Worm (Caenorhabditis elegans): Measurements from ENCODE around the gene K05F1.14.

K05F1.14 gene

ce11 chrII:5779866-5780265, 12.5 kb downstream of the K05F1.14 start (continued):
- TF ChIP-seq egl-27 (tag; optimal IDR thresholded peaks at IDR 0.05), result no peak
- TF ChIP-seq lin-35 (GFP tag; optimal IDR thresholded peaks at IDR 0.05), result peak in 1 of 2 experiments; percentile 8
- peak; percentile 28 for TF ChIP-seq tbx-2 (tag; optimal IDR thresholded peaks at IDR 0.05)
- no peak for TF ChIP-seq sup-37 (GFP tag; optimal IDR thresholded peaks at IDR 0.05)
- TF ChIP-seq unc-62 (GFP tag; optimal IDR thresholded peaks at IDR 0.05), result no peak
- no peak for TF ChIP-seq ama-1 (optimal IDR thresholded peaks at IDR 0.05)
- TF ChIP-seq snpc-4 (tag; optimal IDR thresholded peaks at IDR 0.05), result no peak
- TF ChIP-seq ceh-88 (GFP tag; IDR thresholded peaks at IDR 0.05), result no peak
- TF ChIP-seq grh-1 (GFP tag; IDR thresholded peaks at IDR 0.05), result no peak
- TF ChIP-seq sox-4 (tag; optimal IDR thresholded peaks at IDR 0.05), result no peak
- peak; percentile 17 for TF ChIP-seq unc-86 (tag; optimal IDR thresholded peaks at IDR 0.05)
- TF ChIP-seq aha-1 (tag; optimal IDR thresholded peaks at IDR 0.05), result no peak
- no peak for TF ChIP-seq hlh-17 (GFP tag; optimal IDR thresholded peaks at IDR 0.05; ENCODE audit: borderline replicate concordance)
- TF ChIP-seq ztf-4 (tag; optimal IDR thresholded peaks at IDR 0.05), result no peak
- no peak for TF ChIP-seq lin-13 (GFP tag; optimal IDR thresholded peaks at IDR 0.05)
- TF ChIP-seq irx-1 (tag; optimal IDR thresholded peaks at IDR 0.05), result no peak
- no peak for TF ChIP-seq vab-15 (tag; optimal IDR thresholded peaks at IDR 0.05)
- no peak for TF ChIP-seq elt-3 (tag; optimal IDR thresholded peaks at IDR 0.05)
- TF ChIP-seq ets-5 (GFP tag; IDR thresholded peaks at IDR 0.05), result no peak
- no peak for TF ChIP-seq pag-3 (tag; optimal IDR thresholded peaks at IDR 0.05; ENCODE audit: borderline replicate concordance, insufficient read depth)
- TF ChIP-seq C34B4.2 (tag; optimal IDR thresholded peaks at IDR 0.05), result no peak
- peak; percentile 10 to 44 for TF ChIP-seq efl-1 (optimal IDR thresholded peaks at IDR 0.05)
- TF ChIP-seq efl-1 (GFP tag; optimal IDR thresholded peaks at IDR 0.05 in 1 of 2), result no peak
- TF ChIP-seq mef-2 (tag; optimal IDR thresholded peaks at IDR 0.05), result no peak
- no peak for TF ChIP-seq nhr-85 (tag)
- TF ChIP-seq jun-1 (tag; optimal IDR thresholded peaks at IDR 0.05), result no peak
- no peak for TF ChIP-seq dsc-1 (tag; optimal IDR thresholded peaks at IDR 0.05)
- peak; percentile 47 for TF ChIP-seq fkh-8 (tag; optimal IDR thresholded peaks at IDR 0.05)
- TF ChIP-seq C16A3.4 (tag; optimal IDR thresholded peaks at IDR 0.05), result no peak
- TF ChIP-seq nhr-20 (tag; optimal IDR thresholded peaks at IDR 0.05), result no peak
- no peak for TF ChIP-seq alr-1 (tag; optimal IDR thresholded peaks at IDR 0.05; ENCODE audit: borderline replicate concordance)
- no peak for TF ChIP-seq unc-130 (tag; optimal IDR thresholded peaks at IDR 0.05)
- TF ChIP-seq ceh-90 (tag; optimal IDR thresholded peaks at IDR 0.05), result no peak
- no peak for TF ChIP-seq skn-1 (tag; optimal IDR thresholded peaks at IDR 0.05)
- TF ChIP-seq unc-30 (tag; optimal IDR thresholded peaks at IDR 0.05), result no peak
- TF ChIP-seq nhr-71 (tag; optimal IDR thresholded peaks at IDR 0.05), result peak; percentile 51
- no peak for TF ChIP-seq zag-1 (tag; optimal IDR thresholded peaks at IDR 0.05)
- peak; percentile 38 for TF ChIP-seq swsn-7 (tag; optimal IDR thresholded peaks at IDR 0.05)
- TF ChIP-seq pax-3 (tag; optimal IDR thresholded peaks at IDR 0.05), result no peak
- no peak for TF ChIP-seq Y116A8C.19 (tag; optimal IDR thresholded peaks at IDR 0.05; ENCODE audit: borderline replicate concordance)
- no peak for TF ChIP-seq lin-15B (tag; optimal IDR thresholded peaks at IDR 0.05)
- TF ChIP-seq mab-9 (GFP tag; IDR thresholded peaks at IDR 0.05), result no peak
- TF ChIP-seq aly-2 (tag; optimal IDR thresholded peaks at IDR 0.05), result no peak
- no peak for TF ChIP-seq nhr-77 (tag; optimal IDR thresholded peaks at IDR 0.05)
- peak; percentile 10 to 53 for TF ChIP-seq lsy-2 (tag; optimal IDR thresholded peaks at IDR 0.05)
- no peak for TF ChIP-seq nhr-84 (tag; optimal IDR thresholded peaks at IDR 0.05)
- TF ChIP-seq hpl-2 (GFP tag; optimal IDR thresholded peaks at IDR 0.05), result no peak
- no peak for TF ChIP-seq nhr-76 (tag; optimal IDR thresholded peaks at IDR 0.05)
- TF ChIP-seq nhr-11 (tag; optimal IDR thresholded peaks at IDR 0.05), result no peak
- 0 out of 2 replicates have a peak, but pooled peaks have one; percentile 4 for TF ChIP-seq isw-1 (GFP tag; IDR thresholded peaks at IDR 0.05)
- TF ChIP-seq hlh-4 (tag; optimal IDR thresholded peaks at IDR 0.05), result no peak
- no peak for TF ChIP-seq egl-13 (tag; optimal IDR thresholded peaks at IDR 0.05)
- no peak for TF ChIP-seq mdl-1 (tag; optimal IDR thresholded peaks at IDR 0.05)
- TF ChIP-seq xbp-1 (tag; optimal IDR thresholded peaks at IDR 0.05), result peak; percentile 31
- TF ChIP-seq nhr-28 (tag; optimal IDR thresholded peaks at IDR 0.05), result no peak

Data from whole organism, L1 larva.